Fruit fly (Drosophila melanogaster): Measurements from ENCODE around the gene SWIP.

SWIP gene

dm6 chrX:16303636-16304035, 9.9 kb upstream of the SWIP start, which contains the start of gene CG3679 (continued):
- TF ChIP-seq stwl (tag; optimal IDR thresholded peaks at IDR 0.05) (peak; percentile 28), GATAe (GFP tag; conservative IDR thresholded peaks at IDR 0.05) (no peak), row (GFP tag; IDR thresholded peaks at IDR 0.05) (peak; percentile 60), CG13287 (GFP tag; IDR thresholded peaks at IDR 0.05; ENCODE audit: partially characterized antibody) (peak; percentile 74), CG1233 (GFP tag; optimal IDR thresholded peaks at IDR 0.05) (no peak), Hr78 (GFP tag; optimal IDR thresholded peaks at IDR 0.05) (no peak), cg (GFP tag; optimal IDR thresholded peaks at IDR 0.05) (peak; percentile 25), nmo (GFP tag; optimal IDR thresholded peaks at IDR 0.05) (no peak), CG31388 (GFP tag; optimal IDR thresholded peaks at IDR 0.05) (no peak), CG13894 (tag; optimal IDR thresholded peaks at IDR 0.05) (no peak), CG9817 (tag; optimal IDR thresholded peaks at IDR 0.05) (no peak), CG11247 (GFP tag; IDR thresholded peaks at IDR 0.05) (no peak), dysf (GFP tag; IDR thresholded peaks at IDR 0.05) (no peak), CG15011 (GFP tag; optimal IDR thresholded peaks at IDR 0.05) (no peak), CG43689 (GFP tag; IDR thresholded peaks at IDR 0.05) (no peak), h (optimal IDR thresholded peaks at IDR 0.05) (no peak), trh (GFP tag; optimal IDR thresholded peaks at IDR 0.05) (no peak), cato (GFP tag; optimal IDR thresholded peaks at IDR 0.05; ENCODE audit: borderline replicate concordance) (no peak), vnd (GFP tag; IDR thresholded peaks at IDR 0.05; ENCODE audit: partially characterized antibody) (peak; percentile 20; the same call in 2 of the 3 replicates), pfk (GFP tag; optimal IDR thresholded peaks at IDR 0.05) (peak; percentile 21), danr (GFP tag; IDR thresholded peaks at IDR 0.05) (no peak), CG17328 (GFP tag; IDR thresholded peaks at IDR 0.05) (no peak), CG9727 (GFP tag; optimal IDR thresholded peaks at IDR 0.05) (no peak), sug (tag; optimal IDR thresholded peaks at IDR 0.05) (no peak), knrl (GFP tag; IDR thresholded peaks at IDR 0.05; ENCODE audit: partially characterized antibody) (peak; percentile 60; the same call in 2 of the 3 replicates), Trl (optimal IDR thresholded peaks at IDR 0.05) (no peak), Trl (GFP tag; optimal IDR thresholded peaks at IDR 0.05) (no peak), CG14710 (tag; optimal IDR thresholded peaks at IDR 0.05) (peak; percentile 35), CG32532 (GFP tag; IDR thresholded peaks at IDR 0.05) (no peak), Sox100B (GFP tag; optimal IDR thresholded peaks at IDR 0.05) (no peak), Fer1 (GFP tag; optimal IDR thresholded peaks at IDR 0.05) (no peak), nom (GFP tag; optimal IDR thresholded peaks at IDR 0.05) (no peak), ac (GFP tag; optimal IDR thresholded peaks at IDR 0.05) (no peak), dmrt99B (tag; optimal IDR thresholded peaks at IDR 0.05) (no peak), CG15269 (tag; optimal IDR thresholded peaks at IDR 0.05) (no peak), Abd-B (GFP tag; optimal IDR thresholded peaks at IDR 0.05) (no peak), Atf3 (GFP tag; optimal IDR thresholded peaks at IDR 0.05) (no peak), CG1792 (GFP tag; optimal IDR thresholded peaks at IDR 0.05) (no peak), gcm (GFP tag; optimal IDR thresholded peaks at IDR 0.05) (no peak), zen2 (GFP tag; IDR thresholded peaks at IDR 0.05; ENCODE audit: partially characterized antibody) (peak; percentile 12; the same call in 1 of the 3 replicates), pzg (GFP tag; optimal IDR thresholded peaks at IDR 0.05) (peak; percentile 38), HLH4C (GFP tag; IDR thresholded peaks at IDR 0.05; ENCODE audit: partially characterized antibody) (peak; percentile 78), Hr39 (optimal IDR thresholded peaks at IDR 0.05) (no peak), CG32772 (GFP tag; IDR thresholded peaks at IDR 0.05) (no peak), tgo (GFP tag; IDR thresholded peaks at IDR 0.05) (no peak), Doc2 (GFP tag; IDR thresholded peaks at IDR 0.05) (no peak), ro (GFP tag; IDR thresholded peaks at IDR 0.05) (no peak), slbo (GFP tag; IDR thresholded peaks at IDR 0.05) (no peak), CG11085 (GFP tag; IDR thresholded peaks at IDR 0.05) (no peak), z (GFP tag; IDR thresholded peaks at IDR 0.05) (no peak), E2f2 (GFP tag; IDR thresholded peaks at IDR 0.05) (peak; percentile 83), trem (tag; optimal IDR thresholded peaks at IDR 0.05) (peak; percentile 31)
